Worm (Caenorhabditis elegans) whole organism, L4/young adult: ENCODE measurements around the gene F59B2.3.

ENCODE experiments used
- W03F9.2 ChIP-seq: fragments of 150-350 bp; optimal IDR thresholded peaks from 2 replicates; lab custom pipeline; 2014; ENCODE audit warnings: missing biosample characterization, missing genetic modification characterization
- him-1 ChIP-seq: sonication (generic microtip); optimal IDR thresholded peaks from 2 replicates; lab custom pipeline; 2016; ENCODE audit warnings: missing genotype, missing genetic modification reagents, missing genetic modification characterization, missing compliant biosample characterization

DNA sequence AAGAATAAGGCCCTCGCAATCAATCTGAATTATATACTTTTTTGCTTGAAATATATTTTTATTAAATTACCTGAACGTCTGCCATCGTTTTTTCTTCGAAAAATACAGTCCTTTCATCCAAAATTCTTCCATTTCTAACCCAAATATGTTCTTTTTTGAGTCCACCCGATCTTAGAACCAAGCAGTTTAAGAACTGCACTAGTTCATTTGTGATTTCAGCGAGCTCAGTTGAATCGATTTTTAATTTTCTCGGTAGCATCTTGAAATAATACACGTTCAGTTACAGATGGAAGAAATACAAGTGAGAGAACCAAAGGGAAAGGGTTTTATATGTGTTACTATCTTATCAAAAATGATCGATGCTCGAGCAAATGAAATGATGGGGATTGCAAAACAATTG lies at the start of gene F59B2.3:
- no peak for TF ChIP-seq him-1 (tag; lab: Kevin White, UChicago)
- TF ChIP-seq W03F9.2 (tag; lab: Kevin White, UChicago) = no peak
